Worm (Caenorhabditis elegans) whole organism, mixed stage, embryonic: ENCODE data around the gene nhr-202.

Experiments
- bed-3 ChIP-seq: fragments of 200-800 bp; sonication (Bioruptor generic); optimal IDR thresholded peaks from 3 replicates; lab custom pipeline; 2018; ENCODE audit warnings: mild to moderate bottlenecking, missing genetic modification characterization, moderate library complexity, missing compliant biosample characterization
- blmp-1 ChIP-seq: fragments of 150-350 bp; optimal IDR thresholded peaks from 2 replicates; lab custom pipeline; 2014; ENCODE audit warnings: missing biosample characterization, missing genetic modification characterization
- ceh-39 ChIP-seq: fragments of 150-350 bp; optimal IDR thresholded peaks from 2 replicates; lab custom pipeline; 2014; ENCODE audit warnings: missing biosample characterization, missing genetic modification characterization
- ceh-43 ChIP-seq: fragments of 200-800 bp; sonication (Bioruptor generic); optimal IDR thresholded peaks from 2 replicates; lab custom pipeline; 2018; ENCODE audit warnings: mild to moderate bottlenecking, missing genetic modification characterization, moderate library complexity, missing compliant biosample characterization
- ceh-83 ChIP-seq: fragments of 200-800 bp; sonication (Bioruptor generic); optimal IDR thresholded peaks from 2 replicates; lab custom pipeline; 2018; ENCODE audit warnings: mild to moderate bottlenecking, missing genetic modification characterization, missing compliant biosample characterization
- ces-1 ChIP-seq: fragments of 150-350 bp; optimal IDR thresholded peaks from 2 replicates; lab custom pipeline; 2014; ENCODE audit warnings: missing biosample characterization, missing genetic modification reagents, missing genetic modification characterization
- cnd-1 ChIP-seq: fragments of 200-800 bp; sonication (Bioruptor generic); optimal IDR thresholded peaks from 2 replicates; lab custom pipeline; 2018; ENCODE audit warnings: mild to moderate bottlenecking, missing genetic modification characterization, missing compliant biosample characterization
- drap-1 ChIP-seq: fragments of 200-800 bp; sonication (Bioruptor generic); optimal IDR thresholded peaks from 3 replicates; lab custom pipeline; 2018; ENCODE audit warnings: mild to moderate bottlenecking, missing genetic modification characterization, missing compliant biosample characterization
- elt-1 ChIP-seq: sonication (generic microtip); optimal IDR thresholded peaks from 2 replicates; lab custom pipeline; 2017; ENCODE audit warnings: missing genetic modification characterization, mild to moderate bottlenecking, missing compliant biosample characterization, antibody characterized with exemption, moderate library complexity, borderline replicate concordance; ENCODE audit not compliant: insufficient read depth
- elt-3 ChIP-seq: fragments of 150-350 bp; optimal IDR thresholded peaks from 2 replicates; lab custom pipeline; 2014; ENCODE audit warnings: missing biosample characterization, missing genetic modification characterization
- flh-1 ChIP-seq: fragments of 200-800 bp; sonication (Bioruptor generic); optimal IDR thresholded peaks from 2 replicates; lab custom pipeline; 2018; ENCODE audit warnings: mild to moderate bottlenecking, missing genetic modification characterization, moderate library complexity, missing compliant biosample characterization
- ham-2 ChIP-seq: fragments of 200-800 bp; sonication (Bioruptor generic); optimal IDR thresholded peaks from 2 replicates; lab custom pipeline; 2018; ENCODE audit warnings: mild to moderate bottlenecking, missing genetic modification characterization, missing compliant biosample characterization
- hlh-1 ChIP-seq: fragments of 150-350 bp; optimal IDR thresholded peaks from 2 replicates; lab custom pipeline; 2014; ENCODE audit warnings: missing biosample characterization, missing genetic modification reagents, missing genetic modification characterization
- lin-32 ChIP-seq: fragments of 200-800 bp; sonication (Bioruptor generic); optimal IDR thresholded peaks from 2 replicates; lab custom pipeline; 2018; ENCODE audit warnings: mild to moderate bottlenecking, missing genetic modification characterization, missing compliant biosample characterization
- lsy-2 ChIP-seq: fragments of 150-350 bp; optimal IDR thresholded peaks from 2 replicates; lab custom pipeline; 2014; ENCODE audit warnings: missing biosample characterization, missing genetic modification characterization
- mab-5 ChIP-seq: fragments of 150-350 bp; optimal IDR thresholded peaks from 2 replicates; lab custom pipeline; 2014; ENCODE audit warnings: missing biosample characterization, missing genetic modification characterization
- mep-1 ChIP-seq: fragments of 150-350 bp; optimal IDR thresholded peaks from 2 replicates; lab custom pipeline; 2017; ENCODE audit warnings: missing biosample characterization, missing genetic modification reagents, missing genetic modification characterization, inconsistent platforms
- mls-2 ChIP-seq: sonication (generic microtip); optimal IDR thresholded peaks from 2 replicates; lab custom pipeline; 2016; ENCODE audit warnings: mild to moderate bottlenecking, missing genetic modification characterization, moderate library complexity, missing compliant biosample characterization
- nhr-12 ChIP-seq: fragments of 150-350 bp; optimal IDR thresholded peaks from 2 replicates; lab custom pipeline; 2014; ENCODE audit warnings: missing biosample characterization, missing genetic modification characterization
- nhr-2 ChIP-seq: fragments of 150-350 bp; optimal IDR thresholded peaks from 2 replicates; lab custom pipeline; 2014; ENCODE audit warnings: missing biosample characterization, missing genetic modification characterization
- nhr-237 ChIP-seq: fragments of 150-350 bp; optimal IDR thresholded peaks from 2 replicates; lab custom pipeline; 2014; ENCODE audit warnings: missing biosample characterization, missing genetic modification characterization
- nhr-28 ChIP-seq: fragments of 150-350 bp; optimal IDR thresholded peaks from 2 replicates; lab custom pipeline; 2014; ENCODE audit warnings: missing biosample characterization, missing genetic modification characterization
- pha-4 ChIP-seq: fragments of 150-350 bp; optimal IDR thresholded peaks from 2 replicates; lab custom pipeline; 2018; ENCODE audit warnings: missing biosample characterization, missing genetic modification reagents, missing genetic modification characterization
- sem-2 ChIP-seq: fragments of 200-800 bp; sonication (Bioruptor generic); optimal IDR thresholded peaks from 2 replicates; lab custom pipeline; 2018; ENCODE audit warnings: mild to moderate bottlenecking, missing genetic modification characterization, missing compliant biosample characterization
- snpc-4 ChIP-seq: fragments of 150-350 bp; optimal IDR thresholded peaks from 2 replicates; lab custom pipeline; 2014; ENCODE audit warnings: missing biosample characterization, missing genetic modification characterization
- sptf-1 ChIP-seq: sonication (generic microtip); optimal IDR thresholded peaks from 2 replicates; lab custom pipeline; 2017; ENCODE audit warnings: mild to moderate bottlenecking, missing genetic modification characterization, moderate library complexity, missing compliant biosample characterization
- tbx-8 ChIP-seq: fragments of 200-800 bp; sonication (Bioruptor generic); optimal IDR thresholded peaks from 2 replicates; lab custom pipeline; 2018; ENCODE audit warnings: mild to moderate bottlenecking, missing genetic modification characterization, moderate library complexity, missing compliant biosample characterization
- unc-120 ChIP-seq: sonication (generic microtip); optimal IDR thresholded peaks from 2 replicates; lab custom pipeline; 2017; ENCODE audit warnings: missing genetic modification characterization, missing compliant biosample characterization; ENCODE audit not compliant: poor library complexity, severe bottlenecking
- unc-62 ChIP-seq: fragments of 150-350 bp; optimal IDR thresholded peaks from 2 replicates; lab custom pipeline; 2014; ENCODE audit warnings: missing biosample characterization, missing genetic modification reagents, missing genetic modification characterization
- zip-8 ChIP-seq: fragments of 150-350 bp; optimal IDR thresholded peaks from 2 replicates; lab custom pipeline; 2014; ENCODE audit warnings: missing biosample characterization, missing genetic modification characterization
- ztf-11 ChIP-seq: fragments of 150-350 bp; optimal IDR thresholded peaks from 2 replicates; lab custom pipeline; 2014; ENCODE audit warnings: missing biosample characterization, missing genetic modification characterization

nhr-202 gene

DNA sequence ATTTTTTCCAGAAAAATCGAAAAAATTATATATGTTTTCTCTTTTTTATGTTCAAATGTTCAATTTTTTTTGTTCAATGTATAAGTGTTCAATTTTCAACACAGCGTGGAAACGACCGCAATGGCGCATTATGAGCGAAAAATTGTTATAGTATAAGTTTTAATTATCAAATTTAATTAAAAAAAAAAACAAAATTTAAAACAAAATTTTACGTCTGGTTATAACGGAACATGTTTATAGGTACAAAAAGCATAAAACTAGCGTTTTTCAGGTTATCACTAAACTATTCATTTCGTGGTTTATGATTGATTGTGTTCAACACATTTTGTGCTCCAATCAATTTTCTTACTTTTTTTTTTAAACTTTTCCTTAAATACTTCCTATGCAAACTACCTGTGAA lies 26.9 kb downstream of the nhr-202 start, which contains the start of gene nhr-106:
TSS of gene nhr-106 (plus strand) at position 301 of the 400 bp plus-strand sequence.
- TF ChIP-seq ceh-83 (GFP tag; lab: Kevin White, UChicago) (no peak), tbx-8 (no peak), blmp-1 (tag; lab: Kevin White, UChicago) (no peak), ceh-43 (GFP tag; lab: Kevin White, UChicago) (no peak), unc-120 (tag; lab: Kevin White, UChicago) (no peak), snpc-4 (tag; lab: Kevin White, UChicago) (no peak)
- TF ChIP-seq, all 35 proteins: peak for 0

DNA sequence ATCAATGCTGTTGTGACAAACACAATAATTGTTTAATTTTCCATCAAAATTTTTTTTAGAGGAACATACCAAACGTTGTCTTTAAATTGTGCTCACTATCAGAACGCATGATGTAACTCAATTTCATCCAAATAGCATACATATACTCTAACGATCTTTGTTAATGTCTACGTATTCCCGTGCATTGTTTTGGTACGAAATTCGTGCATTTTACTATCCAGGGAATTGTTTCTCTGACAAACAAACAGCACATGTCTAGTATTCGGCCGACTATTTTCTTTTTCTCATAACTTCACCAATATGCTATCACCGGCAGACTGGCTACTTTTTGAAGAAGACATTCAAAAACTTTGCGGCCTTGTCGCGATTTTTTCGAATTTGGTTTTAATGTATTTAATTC lies 29.0 kb downstream of the nhr-202 start, which contains the start of gene str-196:
TSS of gene str-196 (plus strand) at position 301 of the 400 bp plus-strand sequence.
- TF ChIP-seq ztf-11 (no peak), elt-3 (no peak), nhr-2 (tag; lab: Kevin White, UChicago) (no peak), lin-32 (GFP tag; lab: Kevin White, UChicago) (no peak), drap-1 (GFP tag; lab: Kevin White, UChicago) (no peak), bed-3 (GFP tag; lab: Kevin White, UChicago) (no peak), mls-2 (tag; lab: Kevin White, UChicago) (no peak), hlh-1 (tag; lab: Kevin White, UChicago) (no peak), lsy-2 (tag; lab: Kevin White, UChicago) (no peak), ham-2 (no peak), nhr-28 (tag; lab: Kevin White, UChicago) (no peak), zip-8 (tag; lab: Kevin White, UChicago) (no peak), cnd-1 (tag; lab: Kevin White, UChicago) (no peak), ceh-39 (no peak), sem-2 (GFP tag; lab: Kevin White, UChicago) (no peak), elt-1 (no peak), ces-1 (GFP tag; lab: Kevin White, UChicago) (no peak)

DNA sequence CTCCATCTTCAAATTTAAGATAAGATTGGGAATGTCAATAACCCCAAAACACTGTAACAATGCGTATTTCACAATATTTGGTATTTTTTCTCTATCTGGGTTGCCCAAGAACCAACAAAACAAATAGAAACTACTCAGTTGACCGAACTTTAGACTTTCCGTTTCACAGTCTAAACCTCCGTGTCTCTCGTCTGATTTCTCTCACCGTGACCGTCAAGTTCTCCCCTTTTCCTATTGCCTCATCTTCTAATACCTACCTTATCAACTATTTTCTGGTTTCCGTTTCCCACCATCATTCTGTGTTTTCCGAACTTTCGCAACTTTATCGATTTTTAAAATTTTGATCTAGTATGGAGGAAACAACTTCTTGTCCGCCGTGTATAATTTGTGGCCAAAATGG lies 31.9 kb downstream of the nhr-202 start, which contains the start of gene nhr-131:
TSS of gene nhr-131 (plus strand) at position 87 of the 400 bp plus-strand sequence.
- TF ChIP-seq ceh-43 (GFP tag; lab: Kevin White, UChicago) (no peak), hlh-1 (tag; lab: Kevin White, UChicago) (no peak), lsy-2 (tag; lab: Kevin White, UChicago) (no peak), lin-32 (GFP tag; lab: Kevin White, UChicago) (no peak), nhr-237 (tag; lab: Kevin White, UChicago) (no peak), mep-1 (tag; lab: Kevin White, UChicago) (no peak), flh-1 (GFP tag; lab: Kevin White, UChicago) (no peak), mls-2 (tag; lab: Kevin White, UChicago) (no peak), sptf-1 (tag; lab: Kevin White, UChicago) (no peak), elt-1 (no peak), nhr-12 (tag; lab: Kevin White, UChicago) (no peak), cnd-1 (tag; lab: Kevin White, UChicago) (no peak), blmp-1 (tag; lab: Kevin White, UChicago) (no peak), mab-5 (tag; lab: Kevin White, UChicago) (no peak), pha-4 (tag; lab: Kevin White, UChicago) (no peak), bed-3 (GFP tag; lab: Kevin White, UChicago) (no peak)

DNA sequence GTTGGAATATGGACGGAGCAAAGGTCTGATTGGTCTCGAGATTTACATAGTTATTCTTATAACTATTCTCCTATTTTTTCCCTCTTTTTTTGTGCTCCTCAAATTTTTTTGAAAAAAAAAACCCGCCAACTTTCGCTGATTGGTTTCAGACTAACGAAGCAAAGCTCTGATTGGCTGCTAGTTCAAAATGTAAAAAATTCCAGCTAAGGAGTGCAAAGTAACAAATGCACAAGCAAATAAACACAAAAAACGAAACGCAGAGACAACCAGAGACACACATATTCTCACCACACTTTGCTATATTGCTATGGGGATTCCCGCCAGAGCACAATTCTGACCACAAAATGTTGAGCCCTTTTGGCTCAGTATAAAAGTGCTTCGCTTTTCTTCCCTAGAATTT lies 35.0 kb downstream of the nhr-202 start, which contains the start of gene T01G6.1:
TSS of gene T01G6.1 (plus strand) at position 301 of the 400 bp plus-strand sequence.
- TF ChIP-seq lsy-2 (tag; lab: Kevin White, UChicago) (no peak), snpc-4 (tag; lab: Kevin White, UChicago) (no peak), nhr-237 (tag; lab: Kevin White, UChicago) (no peak), ces-1 (GFP tag; lab: Kevin White, UChicago) (no peak), tbx-8 (no peak), ceh-43 (GFP tag; lab: Kevin White, UChicago) (no peak), hlh-1 (tag; lab: Kevin White, UChicago) (no peak), unc-62 (GFP tag; lab: Kevin White, UChicago) (no peak), ztf-11 (no peak), zip-8 (tag; lab: Kevin White, UChicago) (no peak), lin-32 (GFP tag; lab: Kevin White, UChicago) (no peak), ham-2 (no peak), mab-5 (tag; lab: Kevin White, UChicago) (no peak), nhr-28 (tag; lab: Kevin White, UChicago) (no peak), mep-1 (tag; lab: Kevin White, UChicago) (no peak)
